Fruit fly (Drosophila melanogaster) whole organism, embryonic: ENCODE measurements around the gene CG31178.

Experiments used
- Asciz ChIP-seq: fragments of 200-800 bp; sonication (Bioruptor generic); optimal IDR thresholded peaks from 2 replicates; lab custom pipeline; 2017; ENCODE audit warnings: missing biosample characterization, mild to moderate bottlenecking, missing genetic modification characterization, missing genetic modification reagents
- CG12391 ChIP-seq: fragments of 200-800 bp; sonication (Bioruptor generic); optimal IDR thresholded peaks from 3 replicates; lab custom pipeline; 2018; ENCODE audit warnings: missing biosample characterization, mild to moderate bottlenecking, missing genetic modification characterization, moderate library complexity
- CG12769 ChIP-seq: fragments of 200-800 bp; sonication (Bioruptor generic); optimal IDR thresholded peaks from 2 replicates; lab custom pipeline; 2019; ENCODE audit warnings: missing biosample characterization, mild to moderate bottlenecking, missing genetic modification characterization, moderate library complexity
- CG13624 ChIP-seq: fragments of 200-800 bp; sonication (Bioruptor generic); optimal IDR thresholded peaks from 2 replicates; lab custom pipeline; 2016; ENCODE audit warnings: missing biosample characterization, missing genetic modification characterization
- CG15011 ChIP-seq: fragments of 200-800 bp; sonication (Bioruptor generic); optimal IDR thresholded peaks from 3 replicates; lab custom pipeline; 2018; ENCODE audit warnings: missing biosample characterization, mild to moderate bottlenecking, missing genetic modification characterization
- CG1529 ChIP-seq: fragments of 200-800 bp; sonication (Bioruptor generic); optimal IDR thresholded peaks from 3 replicates; lab custom pipeline; 2018; ENCODE audit warnings: missing biosample characterization, missing genetic modification characterization
- CG17359 ChIP-seq: fragments of 200-800 bp; sonication (Bioruptor generic); optimal IDR thresholded peaks from 3 replicates; lab custom pipeline; 2018; ENCODE audit warnings: missing biosample characterization, mild to moderate bottlenecking, missing genetic modification characterization, moderate library complexity
- CG17912 ChIP-seq: fragments of 200-800 bp; sonication (Bioruptor generic); optimal IDR thresholded peaks from 2 replicates; lab custom pipeline; 2018; ENCODE audit warnings: missing biosample characterization, mild to moderate bottlenecking, missing genetic modification characterization
- CG30403 ChIP-seq: fragments of 200-800 bp; sonication (Bioruptor generic); optimal IDR thresholded peaks from 3 replicates; lab custom pipeline; 2016; ENCODE audit warnings: missing biosample characterization, missing genetic modification characterization
- CG30431 ChIP-seq: fragments of 200-800 bp; sonication (Bioruptor generic); optimal IDR thresholded peaks from 2 replicates; lab custom pipeline; 2017; ENCODE audit warnings: missing biosample characterization, missing genetic modification characterization
- CG34376 ChIP-seq: fragments of 200-800 bp; sonication (Bioruptor generic); optimal IDR thresholded peaks from 2 replicates; lab custom pipeline; 2018; ENCODE audit warnings: missing biosample characterization, mild to moderate bottlenecking, missing genetic modification characterization
- CG4424 ChIP-seq: fragments of 200-800 bp; sonication (Bioruptor generic); optimal IDR thresholded peaks from 3 replicates; lab custom pipeline; 2016; ENCODE audit warnings: missing biosample characterization, missing genetic modification characterization
- CG4854 ChIP-seq: fragments of 200-800 bp; sonication (Bioruptor generic); optimal IDR thresholded peaks from 2 replicates; lab custom pipeline; 2016; ENCODE audit warnings: missing biosample characterization, missing genetic modification characterization, inconsistent platforms
- CG5245 ChIP-seq: fragments of 200-800 bp; sonication (Bioruptor generic); optimal IDR thresholded peaks from 3 replicates; lab custom pipeline; 2016; ENCODE audit warnings: missing biosample characterization, missing genetic modification characterization
- CG6683 ChIP-seq: fragments of 200-800 bp; sonication (Bioruptor generic); optimal IDR thresholded peaks from 2 replicates; lab custom pipeline; 2017; ENCODE audit warnings: missing biosample characterization, mild to moderate bottlenecking, missing genetic modification characterization, missing genetic modification reagents
- CG6791 ChIP-seq: fragments of 200-800 bp; sonication (Bioruptor generic); IDR thresholded peaks from 3 replicates; pipeline ENCODE4 v1.3.6; 2022; ENCODE audit warnings: missing biosample characterization, missing genetic modification characterization; ENCODE audit not compliant: partially characterized antibody
- CG7271 ChIP-seq: fragments of 200-800 bp; sonication (Bioruptor generic); optimal IDR thresholded peaks from 2 replicates; lab custom pipeline; 2018; ENCODE audit warnings: missing biosample characterization, mild to moderate bottlenecking, missing genetic modification characterization, moderate library complexity
- CG8089 ChIP-seq: fragments of 200-800 bp; sonication (Bioruptor generic); optimal IDR thresholded peaks from 3 replicates; lab custom pipeline; 2016; ENCODE audit warnings: missing biosample characterization, missing genetic modification characterization
- Dref ChIP-seq: fragments of 200-800 bp; sonication (Bioruptor generic); IDR thresholded peaks from 2 replicates; pipeline ENCODE4 v1.3.6; 2022; ENCODE audit warnings: missing biosample characterization, missing genetic modification characterization
- Elba2 ChIP-seq: fragments of 200-800 bp; sonication (Bioruptor generic); optimal IDR thresholded peaks from 3 replicates; lab custom pipeline; 2016; ENCODE audit warnings: missing biosample characterization, missing genetic modification characterization
- HmgZ ChIP-seq: fragments of 200-800 bp; sonication (Bioruptor generic); optimal IDR thresholded peaks from 2 replicates; lab custom pipeline; 2018; ENCODE audit warnings: missing biosample characterization, mild to moderate bottlenecking, missing genetic modification characterization
- Jarid2 ChIP-seq: fragments of 200-800 bp; sonication (Bioruptor generic); optimal IDR thresholded peaks from 3 replicates; lab custom pipeline; 2017; ENCODE audit warnings: mild to moderate bottlenecking, missing biosample characterization, missing genetic modification reagents, missing genetic modification characterization
- MTF-1 ChIP-seq: fragments of 200-800 bp; sonication (Bioruptor generic); optimal IDR thresholded peaks from 2 replicates; lab custom pipeline; 2018; ENCODE audit warnings: missing biosample characterization, mild to moderate bottlenecking, missing genetic modification characterization, borderline replicate concordance
- Med ChIP-seq: fragments of 200-800 bp; sonication (Bioruptor generic); peaks from one replicate; lab custom pipeline; 2016; ENCODE audit warnings: missing biosample characterization, missing genetic modification characterization, mild to moderate bottlenecking, inconsistent platforms, moderate library complexity
- Stat92E ChIP-seq, 3 experiments: fragments of >200 bp in 2 of 3; fragments of 200-800 bp in 1 of 3; sonication (Bioruptor generic) in 1 of 3; optimal IDR thresholded peaks; 2 replicates each; lab custom pipeline; 2017 to 2019; ENCODE audit warnings: missing biosample characterization in 3 of 3, missing genetic modification characterization in 3 of 3, mild to moderate bottlenecking in 1 of 3, moderate library complexity in 1 of 3
- Vsx1 ChIP-seq: fragments of 200-800 bp; sonication (Bioruptor generic); optimal IDR thresholded peaks from 2 replicates; lab custom pipeline; 2017; ENCODE audit warnings: missing biosample characterization, mild to moderate bottlenecking, missing genetic modification characterization, missing genetic modification reagents
- ara ChIP-seq: fragments of 200-800 bp; sonication (Bioruptor generic); IDR thresholded peaks from 2 replicates; pipeline ENCODE4 v1.3.6; 2022; ENCODE audit warnings: missing biosample characterization, missing genetic modification characterization
- dan ChIP-seq: fragments of 200-800 bp; sonication (Bioruptor generic); IDR thresholded peaks from 2 replicates; pipeline ENCODE4 v1.3.6; 2022; ENCODE audit warnings: missing biosample characterization, missing genetic modification characterization
- ems ChIP-seq: fragments of 200-800 bp; sonication (Bioruptor generic); optimal IDR thresholded peaks from 3 replicates; lab custom pipeline; 2016; ENCODE audit warnings: missing biosample characterization, missing genetic modification characterization
- ewg ChIP-seq: fragments of 200-800 bp; sonication (Bioruptor generic); optimal IDR thresholded peaks from 3 replicates; lab custom pipeline; 2017; ENCODE audit warnings: mild to moderate bottlenecking, missing biosample characterization, missing genetic modification reagents, missing genetic modification characterization
- fru ChIP-seq: fragments of >200 bp; optimal IDR thresholded peaks from 2 replicates; lab custom pipeline; 2017
- hb ChIP-seq: fragments of 200-800 bp; sonication (Bioruptor generic); IDR thresholded peaks from 3 replicates; pipeline ENCODE4 v1.3.6; 2022; ENCODE audit warnings: missing biosample characterization, missing genetic modification characterization; ENCODE audit not compliant: partially characterized antibody
- hkb ChIP-seq, 2 experiments: fragments of 200-800 bp in 1 of 2; fragments of >200 bp in 1 of 2; sonication (Bioruptor generic) in 1 of 2; IDR thresholded peaks in 1 of 2; optimal IDR thresholded peaks in 1 of 2; 2 replicates each; pipeline versions ENCODE4 v1.3.6 to Lab custom; 2017 to 2022; ENCODE audit warnings: missing biosample characterization in 1 of 2, missing genetic modification characterization in 1 of 2
- insv ChIP-seq, 2 experiments: fragments of 200-800 bp; sonication (Bioruptor generic); optimal IDR thresholded peaks; 3 replicates each; lab custom pipeline; 2016 to 2018; ENCODE audit warnings: missing biosample characterization in 2 of 2, missing genetic modification characterization in 2 of 2
- lola ChIP-seq, 3 experiments: fragments of >200 bp in 2 of 3; fragments of 200-800 bp in 1 of 3; sonication (Bioruptor generic) in 1 of 3; optimal IDR thresholded peaks; 2 replicates each; lab custom pipeline; 2017 to 2019; ENCODE audit warnings: missing biosample characterization in 3 of 3, missing genetic modification characterization in 3 of 3, mild to moderate bottlenecking in 1 of 3, moderate library complexity in 1 of 3
- mam ChIP-seq: fragments of 200-800 bp; sonication (Bioruptor generic); optimal IDR thresholded peaks from 3 replicates; lab custom pipeline; 2016; ENCODE audit warnings: missing biosample characterization, missing genetic modification characterization
- otp ChIP-seq: fragments of 200-800 bp; sonication (Bioruptor generic); IDR thresholded peaks from 3 replicates; pipeline ENCODE4, ENCODE4 v1.3.6; 2022; ENCODE audit warnings: missing biosample characterization, missing genetic modification characterization
- pita ChIP-seq: fragments of 200-800 bp; sonication (Bioruptor generic); optimal IDR thresholded peaks from 2 replicates; lab custom pipeline; 2017; ENCODE audit warnings: missing biosample characterization, mild to moderate bottlenecking, missing genetic modification characterization
- scrt ChIP-seq: fragments of 200-800 bp; sonication (Bioruptor generic); optimal IDR thresholded peaks from 2 replicates; lab custom pipeline; 2018; ENCODE audit warnings: missing biosample characterization, mild to moderate bottlenecking, missing genetic modification characterization, moderate library complexity
- shn ChIP-seq: fragments of 200-800 bp; sonication (Bioruptor generic); optimal IDR thresholded peaks from 3 replicates; lab custom pipeline; 2016; ENCODE audit warnings: missing biosample characterization, missing genetic modification characterization
- sob ChIP-seq: fragments of 200-800 bp; sonication (Bioruptor generic); IDR thresholded peaks from 2 replicates; pipeline ENCODE4 v1.3.6; 2022; ENCODE audit warnings: missing biosample characterization, missing genetic modification characterization
- tin ChIP-seq: fragments of 200-800 bp; sonication (Bioruptor generic); optimal IDR thresholded peaks from 3 replicates; lab custom pipeline; 2016; ENCODE audit warnings: missing biosample characterization, missing genetic modification characterization
- tll ChIP-seq, 2 experiments: fragments of 200-800 bp in 1 of 2; fragments of >200 bp in 1 of 2; sonication (Bioruptor generic) in 1 of 2; optimal IDR thresholded peaks; 2 replicates each; lab custom pipeline; 2017 to 2019; ENCODE audit warnings: missing biosample characterization in 2 of 2, missing genetic modification characterization in 2 of 2, mild to moderate bottlenecking in 1 of 2, moderate library complexity in 1 of 2
- toy ChIP-seq: fragments of 200-800 bp; sonication (Bioruptor generic); IDR thresholded peaks from 2 replicates; pipeline ENCODE4 v1.3.6; 2022; ENCODE audit warnings: missing biosample characterization, missing genetic modification characterization
- trem ChIP-seq: fragments of 200-800 bp; optimal IDR thresholded peaks from 3 replicates; lab custom pipeline; 2019; ENCODE audit warnings: missing biosample characterization, mild to moderate bottlenecking, missing genetic modification characterization, moderate library complexity
- trh ChIP-seq: fragments of 200-800 bp; sonication (Bioruptor generic); optimal IDR thresholded peaks from 2 replicates; lab custom pipeline; 2016; ENCODE audit warnings: missing biosample characterization, missing genetic modification characterization
- zen2 ChIP-seq: fragments of 200-800 bp; sonication (Bioruptor generic); IDR thresholded peaks from 3 replicates; pipeline ENCODE4 v1.3.6; 2022; ENCODE audit warnings: missing biosample characterization, missing genetic modification characterization; ENCODE audit not compliant: partially characterized antibody

The CG31178 gene

dm6 chr3R:21856098-21856872, 17.3 kb upstream of the CG31178 start, which contains the start of gene glec (continued):
- TF ChIP-seq insv (GFP tag; optimal IDR thresholded peaks at IDR 0.05; lab: Kevin White, UChicago): peak in 1 of 2 experiments; percentile 41
- TF ChIP-seq CG7271 (tag; lab: Kevin White, UChicago): no peak
- no peak for TF ChIP-seq tll (GFP tag; optimal IDR thresholded peaks at IDR 0.05; lab: Kevin White, UChicago)
- TF ChIP-seq mam: no peak
- TF ChIP-seq CG6683 (GFP tag; lab: Kevin White, UChicago): no peak
- no peak for TF ChIP-seq tin (GFP tag; lab: Kevin White, UChicago)
- no peak for TF ChIP-seq shn
- TF ChIP-seq CG17359 (tag; lab: Kevin White, UChicago): peak; percentile 9
- TF ChIP-seq dan: no peak
- peak; percentile 41 for TF ChIP-seq CG30403
- no peak for TF ChIP-seq Elba2
- no peak for TF ChIP-seq fru (lab: Kevin White, UChicago)
- peak; percentile 16 for TF ChIP-seq trem (tag; lab: Kevin White, UChicago)
- peak; percentile 7 for TF ChIP-seq trh (GFP tag; lab: Kevin White, UChicago)
- TF ChIP-seq CG17912 (GFP tag; lab: Kevin White, UChicago): peak; percentile 45
- TF ChIP-seq MTF-1: peak; percentile 67
- no peak for TF ChIP-seq CG15011
- TF ChIP-seq Med (GFP tag; lab: Kevin White, UChicago): peak; percentile 93
- TF ChIP-seq sob: peak; percentile 34; the same call in 1 of the 2 replicates
- peak in 1 of 3 experiments; percentile 79 for TF ChIP-seq Stat92E (GFP tag; optimal IDR thresholded peaks at IDR 0.05; lab: Kevin White, UChicago)
- peak; percentile 71; the same call in 2 of the 3 replicates for TF ChIP-seq CG6791 (GFP tag; lab: Robert Waterston, UW)
- TF ChIP-seq CG1529 (GFP tag; lab: Kevin White, UChicago): no peak
- no peak for TF ChIP-seq toy (GFP tag; lab: Robert Waterston, UW)
- peak; percentile 5 for TF ChIP-seq ewg
- peak; percentile 11 for TF ChIP-seq CG8089 (GFP tag; lab: Kevin White, UChicago)
- TF ChIP-seq CG4424 (GFP tag; lab: Kevin White, UChicago): no peak
- peak; percentile 45; the same call in 1 of the 2 replicates for TF ChIP-seq ara (GFP tag; lab: Robert Waterston, UW)
- peak; percentile 73; the same call in 2 of the 3 replicates for TF ChIP-seq otp (GFP tag; lab: Robert Waterston, UW)
- peak; percentile 99 for TF ChIP-seq Jarid2 (GFP tag; lab: Kevin White, UChicago)
- TF ChIP-seq pita (GFP tag; lab: Kevin White, UChicago): no peak
- TF ChIP-seq zen2 (GFP tag; lab: Robert Waterston, UW): peak; percentile 42; the same call in 1 of the 3 replicates
- no peak for TF ChIP-seq Vsx1 (GFP tag; lab: Kevin White, UChicago)
- no peak for TF ChIP-seq CG4854 (GFP tag; lab: Kevin White, UChicago)
- peak; percentile 53 for TF ChIP-seq CG13624
- TF ChIP-seq hb (GFP tag; lab: Robert Waterston, UW): no peak
- no peak for TF ChIP-seq hkb (optimal IDR thresholded peaks at IDR 0.05; lab: Kevin White, UChicago)
- TF ChIP-seq hkb (GFP tag; IDR thresholded peaks at IDR 0.05; lab: Robert Waterston, UW): no peak
- no peak for TF ChIP-seq Dref (GFP tag; lab: Robert Waterston, UW)
- TF ChIP-seq scrt (GFP tag; lab: Kevin White, UChicago): peak; percentile 21
- peak; percentile 77 for TF ChIP-seq CG12769 (tag; lab: Kevin White, UChicago)
- no peak for TF ChIP-seq CG30431 (GFP tag; lab: Kevin White, UChicago)
- TF ChIP-seq Asciz (GFP tag; lab: Kevin White, UChicago): no peak
- TF ChIP-seq lola (GFP tag; optimal IDR thresholded peaks at IDR 0.05; lab: Kevin White, UChicago): peak in 1 of 3 experiments; percentile 48
- TF ChIP-seq CG5245 (GFP tag; lab: Kevin White, UChicago): no peak
- peak; percentile 65 for TF ChIP-seq HmgZ (tag; lab: Kevin White, UChicago)
- no peak for TF ChIP-seq ems
- peak; percentile 28 for TF ChIP-seq CG34376 (GFP tag; lab: Kevin White, UChicago)
- peak; percentile 60 for TF ChIP-seq CG12391 (tag; lab: Kevin White, UChicago)
